Worm (Caenorhabditis elegans) whole organism, L1 larva: Measurements from ENCODE around the gene fmo-2.
A peak's percentile ranks its signal among the peaks of the same experiment; 100 is the strongest.

ENCODE experiments used
- C16A3.4 ChIP-seq: fragments of 150-350 bp; optimal IDR thresholded peaks from 2 replicates; lab custom pipeline; 2014; ENCODE audit warnings: missing biosample characterization, missing genetic modification characterization
- C34B4.2 ChIP-seq: sonication (generic microtip); optimal IDR thresholded peaks from 2 replicates; lab custom pipeline; 2017; ENCODE audit warnings: mild to moderate bottlenecking, missing genetic modification characterization, missing compliant biosample characterization
- F16B12.6 ChIP-seq: fragments of 150-350 bp; optimal IDR thresholded peaks from 2 replicates; lab custom pipeline; 2014; ENCODE audit warnings: missing biosample characterization, missing genetic modification characterization
- blmp-1 ChIP-seq: fragments of 150-350 bp; optimal IDR thresholded peaks from 2 replicates; lab custom pipeline; 2014; ENCODE audit warnings: missing biosample characterization, missing genetic modification characterization
- ceh-82 ChIP-seq, 3 experiments: fragments of 150-350 bp in 1 of 3; sonication (generic microtip) in 2 of 3; optimal IDR thresholded peaks; 2 replicates each; lab custom pipeline; 2014 to 2017; ENCODE audit warnings: missing biosample characterization in 3 of 3, missing genetic modification characterization in 3 of 3
- ceh-88 ChIP-seq: fragments of 200-800 bp; sonication (Bioruptor generic); IDR thresholded peaks from 2 replicates; pipeline ENCODE4 v1.3.6; 2022; ENCODE audit warnings: missing genetic modification characterization, missing compliant biosample characterization
- ceh-90 ChIP-seq: sonication (generic microtip); optimal IDR thresholded peaks from 2 replicates; lab custom pipeline; 2016; ENCODE audit warnings: missing genetic modification characterization, missing compliant biosample characterization
- ces-1 ChIP-seq: fragments of 150-350 bp; optimal IDR thresholded peaks from 2 replicates; lab custom pipeline; 2014; ENCODE audit warnings: missing biosample characterization, missing genetic modification reagents, missing genetic modification characterization
- dsc-1 ChIP-seq: sonication (generic microtip); optimal IDR thresholded peaks from 2 replicates; lab custom pipeline; 2016; ENCODE audit warnings: mild to moderate bottlenecking, missing genetic modification characterization, missing compliant biosample characterization
- efl-3 ChIP-seq: fragments of 200-800 bp; sonication (Bioruptor generic); optimal IDR thresholded peaks from 2 replicates; lab custom pipeline; 2018; ENCODE audit warnings: mild to moderate bottlenecking, missing genetic modification characterization, missing compliant biosample characterization
- elt-2 ChIP-seq: sonication (generic microtip); optimal IDR thresholded peaks from 2 replicates; lab custom pipeline; 2016; ENCODE audit warnings: missing genetic modification characterization, mild to moderate bottlenecking, inconsistent platforms, missing compliant biosample characterization, missing genetic modification reagents
- ets-5 ChIP-seq: fragments of 200-800 bp; sonication (Bioruptor generic); IDR thresholded peaks from 2 replicates; pipeline ENCODE4 v1.3.6; 2022; ENCODE audit warnings: missing genetic modification characterization, missing compliant biosample characterization
- fkh-10 ChIP-seq: sonication (generic microtip); optimal IDR thresholded peaks from 2 replicates; lab custom pipeline; 2017; ENCODE audit warnings: missing biosample characterization, missing genetic modification reagents, missing genetic modification characterization
- fkh-4 ChIP-seq: sonication (generic microtip); optimal IDR thresholded peaks from 2 replicates; lab custom pipeline; 2016; ENCODE audit warnings: missing compliant biosample characterization, missing genetic modification characterization, borderline replicate concordance
- fkh-8 ChIP-seq: sonication (generic microtip); optimal IDR thresholded peaks from 2 replicates; lab custom pipeline; 2016; ENCODE audit warnings: mild to moderate bottlenecking, missing genetic modification characterization, missing compliant biosample characterization
- fos-1 ChIP-seq: fragments of 150-350 bp; optimal IDR thresholded peaks from 2 replicates; lab custom pipeline; 2014; ENCODE audit warnings: missing biosample characterization, missing genetic modification characterization
- grh-1 ChIP-seq: fragments of 200-800 bp; sonication (Bioruptor generic); IDR thresholded peaks from 2 replicates; pipeline ENCODE4 v1.3.6; 2022; ENCODE audit warnings: missing genetic modification reagents, missing genetic modification characterization, missing compliant biosample characterization
- hlh-4 ChIP-seq: sonication (generic microtip); optimal IDR thresholded peaks from 2 replicates; lab custom pipeline; 2016; ENCODE audit warnings: mild to moderate bottlenecking, missing genetic modification characterization, missing compliant biosample characterization
- lin-15B ChIP-seq: fragments of 150-350 bp; sonication (generic microtip); optimal IDR thresholded peaks from 3 replicates; lab custom pipeline; 2014; ENCODE audit warnings: missing biosample characterization, missing genetic modification characterization
- lin-39 ChIP-seq: fragments of 150-350 bp; optimal IDR thresholded peaks from 2 replicates; lab custom pipeline; 2014; ENCODE audit warnings: missing biosample characterization, missing genetic modification reagents, missing genetic modification characterization
- lir-3 ChIP-seq: sonication (generic microtip); optimal IDR thresholded peaks from 2 replicates; lab custom pipeline; 2016; ENCODE audit warnings: mild to moderate bottlenecking, missing genetic modification characterization, moderate library complexity, missing compliant biosample characterization; ENCODE audit not compliant: poor library complexity
- mab-9 ChIP-seq: fragments of 200-800 bp; sonication (Bioruptor generic); IDR thresholded peaks from 2 replicates; pipeline ENCODE4 v1.3.6; 2022; ENCODE audit warnings: missing genetic modification reagents, missing genetic modification characterization, missing compliant biosample characterization
- mdl-1 ChIP-seq, 2 experiments: fragments of 150-350 bp; optimal IDR thresholded peaks; 2 replicates each; lab custom pipeline; 2014 to 2017; ENCODE audit warnings: missing biosample characterization in 2 of 2, missing genetic modification characterization in 2 of 2, inconsistent platforms in 1 of 2
- mef-2 ChIP-seq: fragments of 150-350 bp; optimal IDR thresholded peaks from 2 replicates; lab custom pipeline; 2014; ENCODE audit warnings: missing biosample characterization, missing genetic modification characterization
- mep-1 ChIP-seq: fragments of 150-350 bp; optimal IDR thresholded peaks from 2 replicates; lab custom pipeline; 2014; ENCODE audit warnings: missing biosample characterization, missing genetic modification characterization
- nhr-12 ChIP-seq: sonication (generic microtip); optimal IDR thresholded peaks from 2 replicates; lab custom pipeline; 2017; ENCODE audit warnings: missing biosample characterization, missing genetic modification characterization
- nhr-237 ChIP-seq: fragments of 150-350 bp; optimal IDR thresholded peaks from 2 replicates; lab custom pipeline; 2014; ENCODE audit warnings: missing biosample characterization, missing genetic modification characterization
- nhr-28 ChIP-seq: fragments of 150-350 bp; optimal IDR thresholded peaks from 2 replicates; lab custom pipeline; 2014; ENCODE audit warnings: missing biosample characterization, missing genetic modification characterization
- nhr-47 ChIP-seq: sonication (generic microtip); optimal IDR thresholded peaks from 2 replicates; lab custom pipeline; 2016; ENCODE audit warnings: mild to moderate bottlenecking, missing genetic modification characterization, moderate library complexity, missing compliant biosample characterization
- nhr-76 ChIP-seq: sonication (generic microtip); optimal IDR thresholded peaks from 2 replicates; lab custom pipeline; 2017; ENCODE audit warnings: missing biosample characterization, missing genetic modification characterization
- nhr-77 ChIP-seq: fragments of 150-350 bp; optimal IDR thresholded peaks from 2 replicates; lab custom pipeline; 2014; ENCODE audit warnings: missing biosample characterization, missing genetic modification characterization
- nhr-85 ChIP-seq: sonication (generic microtip); peaks from one replicate; lab custom pipeline; 2016; ENCODE audit warnings: missing genetic modification characterization, inconsistent platforms, missing compliant biosample characterization
- nhr-90 ChIP-seq: sonication (generic microtip); optimal IDR thresholded peaks from 2 replicates; lab custom pipeline; 2016; ENCODE audit warnings: mild to moderate bottlenecking, missing genetic modification characterization, missing compliant biosample characterization; ENCODE audit not compliant: poor library complexity
- pqm-1 ChIP-seq: sonication (generic microtip); optimal IDR thresholded peaks from 3 replicates; lab custom pipeline; 2017; ENCODE audit warnings: missing biosample characterization, missing genetic modification characterization
- rnt-1 ChIP-seq: sonication (generic microtip); optimal IDR thresholded peaks from 2 replicates; lab custom pipeline; 2016; ENCODE audit warnings: mild to moderate bottlenecking, missing genetic modification characterization, moderate library complexity, missing compliant biosample characterization
- skn-1 ChIP-seq: fragments of 150-350 bp; optimal IDR thresholded peaks from 2 replicates; lab custom pipeline; 2014; ENCODE audit warnings: missing biosample characterization, missing genetic modification characterization
- snpc-4 ChIP-seq: fragments of 150-350 bp; optimal IDR thresholded peaks from 2 replicates; lab custom pipeline; 2014; ENCODE audit warnings: missing biosample characterization, missing genetic modification characterization
- sox-4 ChIP-seq: sonication (generic microtip); optimal IDR thresholded peaks from 2 replicates; lab custom pipeline; 2016; ENCODE audit warnings: missing genetic modification characterization, missing compliant biosample characterization
- sptf-1 ChIP-seq: fragments of 150-350 bp; optimal IDR thresholded peaks from 2 replicates; lab custom pipeline; 2014; ENCODE audit warnings: missing biosample characterization, missing genetic modification characterization
- tbx-2 ChIP-seq: sonication (generic microtip); optimal IDR thresholded peaks from 2 replicates; lab custom pipeline; 2016; ENCODE audit warnings: missing genetic modification characterization, missing compliant biosample characterization
- tlp-1 ChIP-seq: fragments of 150-350 bp; optimal IDR thresholded peaks from 2 replicates; lab custom pipeline; 2014; ENCODE audit warnings: missing biosample characterization, missing genetic modification characterization
- unc-86 ChIP-seq: sonication (generic microtip); optimal IDR thresholded peaks from 2 replicates; lab custom pipeline; 2016; ENCODE audit warnings: missing genetic modification characterization, missing compliant biosample characterization
- ztf-11 ChIP-seq, 2 experiments: sonication (generic microtip); optimal IDR thresholded peaks; 2 replicates each; lab custom pipeline; 2016 to 2017; ENCODE audit warnings: missing genetic modification characterization in 2 of 2, missing biosample characterization in 1 of 2, missing compliant biosample characterization in 1 of 2

fmo-2 gene

DNA sequence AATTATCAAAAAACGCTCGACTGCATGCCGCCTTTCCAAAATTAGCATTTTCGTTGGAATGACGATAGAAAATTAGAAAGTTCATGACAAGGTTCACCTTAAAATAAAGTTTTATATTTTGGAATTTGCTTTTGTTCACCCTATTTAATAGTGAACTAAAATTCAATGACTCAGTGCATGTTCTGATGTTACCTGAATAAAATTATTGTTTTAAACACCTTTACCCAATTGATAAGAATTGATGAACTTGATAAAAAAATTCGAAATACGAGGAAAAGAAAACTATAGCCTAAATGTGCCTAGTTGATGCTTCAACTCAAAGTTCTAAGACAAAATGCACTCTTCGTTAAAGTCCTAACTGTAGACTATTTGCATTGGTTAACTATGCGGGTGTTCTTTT lies 21.3 kb upstream of the fmo-2 start:
- TF ChIP-seq nhr-90 (no peak), fos-1 (tag; lab: Kevin White, UChicago) (no peak), fkh-4 (tag; lab: Kevin White, UChicago) (no peak), blmp-1 (no peak), C16A3.4 (tag; lab: Kevin White, UChicago) (no peak), fkh-10 (GFP tag; lab: Kevin White, UChicago) (no peak), nhr-85 (tag; lab: Kevin White, UChicago) (no peak), sptf-1 (tag; lab: Kevin White, UChicago) (no peak)
- TF ChIP-seq, all 84 proteins: peak for 0

DNA sequence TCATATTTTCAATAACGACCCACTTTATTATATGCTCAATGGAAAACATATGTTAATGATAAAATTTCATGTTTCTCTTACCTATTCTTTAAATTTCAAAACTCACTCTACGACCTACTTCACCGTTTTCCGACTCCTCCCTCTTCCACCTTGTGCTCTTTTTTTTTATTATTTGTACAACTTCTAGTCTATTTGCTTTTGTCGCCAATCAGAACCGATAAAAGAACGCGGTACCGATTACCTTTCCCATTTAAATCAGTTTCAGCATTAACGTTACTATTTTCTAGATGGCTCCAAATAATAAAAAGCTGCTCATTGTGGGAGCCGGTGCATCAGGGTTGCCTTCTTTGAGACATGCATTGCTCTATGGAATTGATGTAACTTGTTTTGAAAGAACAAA lies 20.6 kb upstream of the fmo-2 start, which contains the start of gene fmo-1:
TSS of gene fmo-1 (plus strand) at position 98 of the 400 bp plus-strand sequence.
- TF ChIP-seq elt-2 (tag; lab: Kevin White, UChicago) (peak; percentile 23), grh-1 (GFP tag; lab: Robert Waterston, UW) (no peak)

DNA sequence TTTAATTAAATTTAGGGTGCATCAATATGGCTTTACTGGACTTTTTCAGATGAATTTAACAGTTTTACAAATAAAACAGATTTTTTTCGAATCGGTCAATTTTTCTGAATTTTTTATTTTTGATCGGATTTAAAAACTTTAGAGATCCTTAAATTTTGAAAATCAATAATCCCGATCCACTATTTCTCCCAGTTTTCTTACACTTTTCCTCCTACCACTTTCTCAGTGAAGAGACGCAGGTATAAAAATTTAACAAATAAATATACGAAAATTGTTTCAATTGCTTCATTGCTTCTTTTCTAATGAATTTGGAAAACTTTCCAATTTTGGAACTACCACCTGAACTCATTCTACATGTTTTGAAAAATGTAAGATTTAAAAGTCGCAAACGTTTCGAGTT lies 18.2 kb upstream of the fmo-2 start, which contains the start of gene K08C7.7:
TSS of gene K08C7.7 (plus strand) at position 301 of the 400 bp plus-strand sequence.
- no peak for TF ChIP-seq mep-1 (tag; lab: Kevin White, UChicago)
- TF ChIP-seq skn-1 (tag; lab: Kevin White, UChicago): no peak
- TF ChIP-seq mdl-1 (tag; optimal IDR thresholded peaks at IDR 0.05; lab: Kevin White, UChicago): no peak
- no peak for TF ChIP-seq unc-86
- no peak for TF ChIP-seq nhr-76 (tag; lab: Kevin White, UChicago)
- TF ChIP-seq tbx-2: no peak
- TF ChIP-seq C34B4.2: no peak
- no peak for TF ChIP-seq ets-5 (GFP tag; lab: Robert Waterston, UW)
- TF ChIP-seq efl-3 (GFP tag; lab: Kevin White, UChicago): no peak
- no peak for TF ChIP-seq nhr-12 (tag; lab: Kevin White, UChicago)
- TF ChIP-seq rnt-1 (tag; lab: Kevin White, UChicago): no peak
- no peak for TF ChIP-seq lir-3 (tag; lab: Kevin White, UChicago)
- no peak for TF ChIP-seq sptf-1 (tag; lab: Kevin White, UChicago)
- no peak for TF ChIP-seq sox-4 (tag; lab: Kevin White, UChicago)
- TF ChIP-seq ceh-90 (tag; lab: Kevin White, UChicago): no peak
- no peak for TF ChIP-seq ztf-11 (tag; optimal IDR thresholded peaks at IDR 0.05; lab: Kevin White, UChicago)
- TF ChIP-seq, all 84 proteins: peak for 0

DNA sequence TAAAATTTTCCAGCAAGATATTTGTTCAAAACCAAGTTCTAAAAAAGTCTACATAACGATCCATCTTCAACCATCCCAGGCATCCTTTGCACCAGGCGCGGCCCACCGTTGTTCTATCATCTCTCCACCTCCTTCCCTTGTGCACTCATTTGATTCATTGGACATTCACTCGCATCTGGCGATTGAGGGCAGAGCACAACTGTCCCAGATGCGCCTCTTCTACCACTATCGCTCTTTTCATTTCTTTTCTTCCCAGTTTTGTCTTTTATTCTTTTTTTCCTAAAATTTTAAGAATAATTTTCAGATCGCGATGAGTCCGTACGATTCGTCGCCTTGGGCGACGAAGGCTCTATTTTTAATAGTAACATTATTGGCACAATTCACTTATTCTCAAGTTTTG lies 15.8 kb upstream of the fmo-2 start, which contains the start of gene epi-1:
TSS of gene epi-1 (plus strand) at position 301 of the 400 bp plus-strand sequence.
- TF ChIP-seq ces-1 (GFP tag; lab: Kevin White, UChicago): no peak
- TF ChIP-seq elt-2 (tag; lab: Kevin White, UChicago): no peak
- TF ChIP-seq mab-9: no peak
- peak; percentile 11 for TF ChIP-seq rnt-1 (tag; lab: Kevin White, UChicago)
- TF ChIP-seq ceh-82 (tag; optimal IDR thresholded peaks at IDR 0.05; lab: Kevin White, UChicago): no peak
- TF ChIP-seq hlh-4: no peak
- no peak for TF ChIP-seq fkh-8 (tag; lab: Kevin White, UChicago)

DNA sequence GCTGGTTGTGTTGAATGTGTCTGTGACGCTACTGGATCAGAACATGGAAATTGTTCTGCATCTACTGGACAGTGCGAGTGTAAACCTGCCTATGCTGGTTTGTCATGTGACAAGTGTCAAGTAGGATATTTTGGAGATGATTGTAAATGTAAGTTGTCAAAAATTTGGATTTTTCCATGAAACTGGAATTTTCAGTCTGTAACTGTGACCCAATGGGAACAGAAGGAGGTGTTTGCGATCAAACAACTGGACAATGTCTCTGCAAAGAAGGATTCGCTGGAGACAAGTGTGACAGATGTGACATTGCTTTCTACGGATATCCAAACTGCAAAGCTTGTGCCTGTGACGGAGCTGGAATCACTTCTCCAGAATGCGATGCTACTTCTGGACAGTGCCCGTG lies 13.8 kb upstream of the fmo-2 start:
- TF ChIP-seq nhr-28 (tag; lab: Kevin White, UChicago) (no peak), nhr-12 (tag; lab: Kevin White, UChicago) (no peak), nhr-237 (no peak), lin-39 (tag; lab: Kevin White, UChicago) (no peak), ceh-88 (GFP tag; lab: Robert Waterston, UW) (no peak), lin-15B (tag; lab: Kevin White, UChicago) (no peak), dsc-1 (no peak), mdl-1 (tag; optimal IDR thresholded peaks at IDR 0.05; lab: Kevin White, UChicago) (no peak), nhr-47 (tag; lab: Kevin White, UChicago) (no peak), fkh-8 (tag; lab: Kevin White, UChicago) (no peak), nhr-77 (no peak), F16B12.6 (tag; lab: Kevin White, UChicago) (no peak), sox-4 (tag; lab: Kevin White, UChicago) (no peak), tlp-1 (tag; lab: Kevin White, UChicago) (no peak), mef-2 (tag; lab: Kevin White, UChicago) (no peak), pqm-1 (tag; lab: Kevin White, UChicago) (no peak), snpc-4 (no peak), nhr-85 (tag; lab: Kevin White, UChicago) (no peak)
- TF ChIP-seq, all 84 proteins: peak for 0
